Worm (Caenorhabditis elegans) whole organism, young adult: ENCODE results near the gene C47A4.1.

Experiments
- B0019.2 ChIP-seq: fragments of 200-800 bp; sonication (Bioruptor generic); conservative IDR thresholded peaks from 2 replicates; pipeline ENCODE4 v1.3.6; 2022; ENCODE audit warnings: missing genetic modification reagents, missing genetic modification characterization, missing compliant biosample characterization
- B0261.1 ChIP-seq: sonication (generic microtip); optimal IDR thresholded peaks from 2 replicates; lab custom pipeline; 2016; ENCODE audit warnings: mild to moderate bottlenecking, missing genetic modification characterization, moderate library complexity, missing compliant biosample characterization
- B0336.3 ChIP-seq: fragments of 200-800 bp; sonication (Bioruptor generic); IDR thresholded peaks from 2 replicates; pipeline ENCODE4 v1.3.6; 2022; ENCODE audit warnings: missing genetic modification characterization, missing compliant biosample characterization
- C06A6.2 ChIP-seq: fragments of 200-800 bp; sonication (Bioruptor generic); conservative IDR thresholded peaks from 2 replicates; pipeline ENCODE4 v1.3.6; 2022; ENCODE audit warnings: missing genetic modification characterization, missing compliant biosample characterization
- F23B12.7 ChIP-seq: sonication (generic microtip); optimal IDR thresholded peaks from 2 replicates; lab custom pipeline; 2017; ENCODE audit warnings: missing genetic modification characterization, mild to moderate bottlenecking, missing compliant biosample characterization, antibody characterized with exemption, moderate library complexity; ENCODE audit not compliant: insufficient read depth
- F37B4.10 ChIP-seq: fragments of 200-800 bp; sonication (Bioruptor generic); IDR thresholded peaks from 2 replicates; pipeline ENCODE4 v1.3.6; 2022; ENCODE audit warnings: missing genetic modification characterization, missing compliant biosample characterization
- F49E8.2 ChIP-seq: sonication (generic microtip); optimal IDR thresholded peaks from 3 replicates; lab custom pipeline; 2017; ENCODE audit warnings: missing genetic modification characterization, mild to moderate bottlenecking, missing compliant biosample characterization, antibody characterized with exemption, moderate library complexity; ENCODE audit not compliant: insufficient read depth
- F52B5.7 ChIP-seq: sonication (generic microtip); optimal IDR thresholded peaks from 2 replicates; lab custom pipeline; 2016; ENCODE audit warnings: mild to moderate bottlenecking, missing genetic modification characterization, missing compliant biosample characterization
- F57A8.1 ChIP-seq: fragments of 200-800 bp; sonication (Bioruptor generic); optimal IDR thresholded peaks from 2 replicates; lab custom pipeline; 2018; ENCODE audit warnings: mild to moderate bottlenecking, missing genetic modification characterization, moderate library complexity, missing compliant biosample characterization
- Y79H2A.3 ChIP-seq: fragments of 200-800 bp; sonication (Bioruptor generic); conservative IDR thresholded peaks from 2 replicates; pipeline ENCODE4 v1.3.6; 2022; ENCODE audit warnings: missing genetic modification reagents, missing genetic modification characterization, missing compliant biosample characterization
- ZK185.1 ChIP-seq: sonication (generic microtip); optimal IDR thresholded peaks from 2 replicates; lab custom pipeline; 2016; ENCODE audit warnings: mild to moderate bottlenecking, missing genetic modification characterization, missing compliant biosample characterization; ENCODE audit not compliant: poor library complexity, severe bottlenecking
- athp-1 ChIP-seq: sonication (generic microtip); optimal IDR thresholded peaks from 2 replicates; lab custom pipeline; 2017; ENCODE audit warnings: mild to moderate bottlenecking, missing genetic modification characterization, missing compliant biosample characterization
- cebp-1 ChIP-seq, 2 experiments: fragments of 200-800 bp in 1 of 2; sonication (Bioruptor generic) in 1 of 2; sonication (generic microtip) in 1 of 2; IDR thresholded peaks in 1 of 2; optimal IDR thresholded peaks in 1 of 2; 2 replicates each; pipeline versions ENCODE4 v1.3.6 to Lab custom; 2017 to 2022; ENCODE audit warnings: missing compliant biosample characterization in 2 of 2, missing genetic modification characterization in 2 of 2, mild to moderate bottlenecking in 1 of 2, missing genetic modification reagents in 1 of 2, moderate library complexity in 1 of 2
- chd-7 ChIP-seq: sonication (generic microtip); optimal IDR thresholded peaks from 2 replicates; lab custom pipeline; 2016; ENCODE audit warnings: mild to moderate bottlenecking, missing genetic modification characterization, moderate library complexity, missing compliant biosample characterization
- dpl-1 ChIP-seq: fragments of 150-350 bp; optimal IDR thresholded peaks from 2 replicates; lab custom pipeline; 2014; ENCODE audit warnings: missing biosample characterization, missing genetic modification reagents, missing genetic modification characterization
- egl-18 ChIP-seq: fragments of 200-800 bp; sonication (Bioruptor generic); IDR thresholded peaks from 2 replicates; pipeline ENCODE4 v1.3.6; 2022; ENCODE audit warnings: missing genetic modification reagents, missing genetic modification characterization, missing compliant biosample characterization
- fkh-3 ChIP-seq: sonication (generic microtip); optimal IDR thresholded peaks from 2 replicates; lab custom pipeline; 2016; ENCODE audit warnings: mild to moderate bottlenecking, missing genetic modification characterization, missing compliant biosample characterization
- gei-17 ChIP-seq: fragments of 200-800 bp; sonication (Bioruptor generic); optimal IDR thresholded peaks from 2 replicates; lab custom pipeline; 2018; ENCODE audit warnings: mild to moderate bottlenecking, missing genetic modification characterization, missing compliant biosample characterization
- hlh-12 ChIP-seq: sonication (generic microtip); optimal IDR thresholded peaks from 2 replicates; lab custom pipeline; 2016; ENCODE audit warnings: missing genetic modification characterization, missing compliant biosample characterization
- hmg-1.2 ChIP-seq: fragments of 200-800 bp; sonication (Bioruptor generic); IDR thresholded peaks from 2 replicates; pipeline ENCODE4 v1.3.6; 2022; ENCODE audit warnings: missing genetic modification reagents, missing genetic modification characterization, missing compliant biosample characterization
- let-526 ChIP-seq: fragments of 200-800 bp; sonication (Bioruptor generic); IDR thresholded peaks from 2 replicates; pipeline ENCODE4 v1.3.6; 2022; ENCODE audit warnings: missing genetic modification reagents, missing genetic modification characterization, missing compliant biosample characterization
- let-607 ChIP-seq, 2 experiments: fragments of 200-800 bp in 1 of 2; sonication (Bioruptor generic) in 1 of 2; sonication (generic microtip) in 1 of 2; optimal IDR thresholded peaks; 2 replicates each; lab custom pipeline; 2016 to 2018; ENCODE audit warnings: mild to moderate bottlenecking in 2 of 2, missing compliant biosample characterization in 2 of 2, missing genetic modification characterization in 2 of 2, moderate library complexity in 2 of 2, missing genotype in 1 of 2
- lsl-1 ChIP-seq: fragments of 200-800 bp; sonication (Bioruptor generic); optimal IDR thresholded peaks from 2 replicates; lab custom pipeline; 2018; ENCODE audit warnings: mild to moderate bottlenecking, missing genetic modification characterization, moderate library complexity, missing compliant biosample characterization
- madf-6 ChIP-seq: fragments of 200-800 bp; sonication (Bioruptor generic); IDR thresholded peaks from 2 replicates; pipeline ENCODE4 v1.3.6; 2022; ENCODE audit warnings: missing genetic modification reagents, missing genetic modification characterization, missing compliant biosample characterization
- madf-8 ChIP-seq: fragments of 200-800 bp; sonication (Bioruptor generic); conservative IDR thresholded peaks from 2 replicates; pipeline ENCODE4 v1.3.6; 2022; ENCODE audit warnings: missing genetic modification reagents, missing genetic modification characterization, missing compliant biosample characterization
- mcd-1 ChIP-seq: fragments of 200-800 bp; sonication (Bioruptor generic); IDR thresholded peaks from 2 replicates; pipeline ENCODE4 v1.3.6; 2022; ENCODE audit warnings: missing genetic modification reagents, missing genetic modification characterization, missing compliant biosample characterization
- mes-4 ChIP-seq: sonication (generic microtip); optimal IDR thresholded peaks from 2 replicates; lab custom pipeline; 2016; ENCODE audit warnings: missing genotype, missing genetic modification characterization, missing compliant biosample characterization
- nfya-1 ChIP-seq: sonication (generic microtip); optimal IDR thresholded peaks from 2 replicates; lab custom pipeline; 2017; ENCODE audit warnings: antibody characterized with exemption, missing compliant biosample characterization, missing genetic modification characterization, borderline replicate concordance; ENCODE audit not compliant: insufficient read depth
- nfya-2 ChIP-seq: fragments of 200-800 bp; sonication (Bioruptor generic); IDR thresholded peaks from 2 replicates; pipeline ENCODE4 v1.3.6; 2022; ENCODE audit warnings: missing genetic modification reagents, missing genetic modification characterization, missing compliant biosample characterization
- pbrm-1 ChIP-seq: fragments of 200-800 bp; sonication (Bioruptor generic); IDR thresholded peaks from 2 replicates; pipeline ENCODE4 v1.3.6; 2022; ENCODE audit warnings: missing genetic modification reagents, missing genetic modification characterization, missing compliant biosample characterization
- rec-8 ChIP-seq, 2 experiments: sonication (generic microtip); optimal IDR thresholded peaks; 2 replicates each; lab custom pipeline; 2016; ENCODE audit warnings: mild to moderate bottlenecking in 2 of 2, missing genetic modification characterization in 2 of 2, missing genetic modification reagents in 2 of 2, missing genotype in 2 of 2, missing biosample characterization in 1 of 2, missing compliant biosample characterization in 1 of 2, moderate library complexity in 1 of 2
- repo-1 ChIP-seq: sonication (generic microtip); optimal IDR thresholded peaks from 2 replicates; lab custom pipeline; 2017; ENCODE audit warnings: mild to moderate bottlenecking, missing genetic modification characterization, missing compliant biosample characterization
- rpc-1 ChIP-seq, 2 experiments: fragments of 150-350 bp in 1 of 2; sonication (generic microtip) in 1 of 2; optimal IDR thresholded peaks; 2 replicates each; lab custom pipeline; 2014 to 2018; ENCODE audit warnings: missing biosample characterization in 1 of 2, missing genetic modification characterization in 1 of 2, missing genetic modification reagents in 1 of 2, missing genotype in 1 of 2
- sea-2 ChIP-seq: fragments of 200-800 bp; sonication (Bioruptor generic); IDR thresholded peaks from 2 replicates; pipeline ENCODE4 v1.3.6; 2022; ENCODE audit warnings: missing genetic modification characterization, missing compliant biosample characterization
- snpc-4 ChIP-seq, 5 experiments: fragments of 150-350 bp in 1 of 5; sonication (generic microtip) in 4 of 5; optimal IDR thresholded peaks; 2 replicates each; lab custom pipeline; 2014 to 2018; ENCODE audit warnings: missing genetic modification characterization in 5 of 5, missing biosample characterization in 3 of 5, antibody characterized with exemption in 2 of 5, mild to moderate bottlenecking in 2 of 5, missing compliant biosample characterization in 2 of 5, missing genotype in 2 of 5, moderate library complexity in 2 of 5, missing genetic modification reagents in 1 of 5
- tlf-1 ChIP-seq: fragments of 200-800 bp; sonication (Bioruptor generic); optimal IDR thresholded peaks from 2 replicates; lab custom pipeline; 2018; ENCODE audit warnings: mild to moderate bottlenecking, missing genetic modification characterization, missing compliant biosample characterization
- zfh-2 ChIP-seq: fragments of 200-800 bp; sonication (Bioruptor generic); conservative IDR thresholded peaks from 2 replicates; pipeline ENCODE4 v1.3.6; 2022; ENCODE audit warnings: missing genetic modification reagents, missing genetic modification characterization, missing compliant biosample characterization
- ztf-18 ChIP-seq: sonication (generic microtip); optimal IDR thresholded peaks from 2 replicates; lab custom pipeline; 2016; ENCODE audit warnings: missing genotype, mild to moderate bottlenecking, missing genetic modification characterization, missing compliant biosample characterization
- ztf-3 ChIP-seq: fragments of 200-800 bp; sonication (Bioruptor generic); optimal IDR thresholded peaks from 2 replicates; lab custom pipeline; 2018; ENCODE audit warnings: mild to moderate bottlenecking, missing genetic modification characterization, missing compliant biosample characterization

C47A4.1 gene

DNA sequence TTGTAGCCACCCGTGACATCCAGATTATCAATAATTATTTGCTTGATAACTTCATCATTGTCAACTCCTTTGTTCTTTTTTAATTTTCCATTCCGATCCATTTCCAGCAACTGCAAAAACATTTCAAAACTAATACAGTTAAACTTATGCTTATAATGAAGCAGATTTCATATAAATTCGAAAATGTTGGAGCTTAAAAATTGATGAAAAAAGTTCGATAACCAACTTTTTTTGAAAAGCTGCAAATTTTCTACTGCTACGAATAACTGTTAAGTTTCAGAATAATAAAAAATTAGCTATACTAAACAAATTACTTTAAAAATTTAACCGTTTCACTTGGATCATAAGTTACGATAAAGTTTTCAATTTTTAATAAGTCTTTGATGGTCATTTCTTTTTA lies at the start of gene C47A4.1:
Gene C47A4.1, minus strand, starts transcription at position 101 of the 400 bp plus-strand sequence.
- TF ChIP-seq cebp-1 (GFP tag; IDR thresholded peaks at IDR 0.05; lab: Robert Waterston, UW) (no peak), cebp-1 (tag; optimal IDR thresholded peaks at IDR 0.05; lab: Kevin White, UChicago) (no peak), mes-4 (tag; lab: Kevin White, UChicago) (no peak), ztf-18 (no peak), Y79H2A.3 (GFP tag; lab: Robert Waterston, UW) (no peak), F57A8.1 (GFP tag; lab: Kevin White, UChicago) (no peak), let-607 (tag; optimal IDR thresholded peaks at IDR 0.05; lab: Kevin White, UChicago) (no peak), sea-2 (no peak), hlh-12 (tag; lab: Kevin White, UChicago) (no peak), madf-8 (GFP tag; lab: Robert Waterston, UW) (no peak), fkh-3 (tag; lab: Kevin White, UChicago) (no peak), B0336.3 (GFP tag; lab: Robert Waterston, UW) (no peak), C06A6.2 (GFP tag; lab: Robert Waterston, UW) (no peak), pbrm-1 (no peak), gei-17 (no peak), mcd-1 (GFP tag; lab: Robert Waterston, UW) (no peak), let-526 (GFP tag; lab: Robert Waterston, UW) (no peak), ztf-3 (GFP tag; lab: Kevin White, UChicago) (no peak), egl-18 (GFP tag; lab: Robert Waterston, UW) (no peak), B0261.1 (tag; lab: Kevin White, UChicago) (no peak), tlf-1 (GFP tag; lab: Kevin White, UChicago) (no peak)
- TF ChIP-seq, all 124 proteins: peak for 0

DNA sequence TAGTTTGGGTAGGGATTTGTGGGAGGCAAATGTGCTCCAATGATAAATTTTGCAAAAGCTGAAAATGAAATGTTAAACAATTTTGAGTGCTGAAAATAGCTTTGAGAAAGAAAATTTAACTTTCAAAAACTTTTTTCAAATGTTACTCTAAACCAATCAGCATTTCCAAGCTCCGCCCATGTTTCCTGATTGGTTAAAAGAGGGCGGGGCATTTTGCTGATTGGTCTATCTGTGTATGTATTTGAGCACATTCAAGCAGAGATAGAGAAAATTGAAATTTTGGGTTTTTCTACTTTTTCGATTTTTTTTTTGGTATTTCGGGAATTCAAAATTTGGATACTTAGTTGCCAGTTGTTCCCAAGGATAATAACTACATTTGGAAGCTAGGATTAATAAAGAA lies 48.5 kb upstream of the C47A4.1 start:
- TF ChIP-seq nfya-2 (GFP tag; lab: Robert Waterston, UW): no peak
- no peak for TF ChIP-seq rpc-1 (optimal IDR thresholded peaks at IDR 0.05; lab: Kevin White, UChicago)
- no peak for TF ChIP-seq rpc-1 (tag; optimal IDR thresholded peaks at IDR 0.05; lab: Kevin White, UChicago)
- no peak for TF ChIP-seq F23B12.7 (tag; lab: Kevin White, UChicago)
- no peak for TF ChIP-seq repo-1
- TF ChIP-seq lsl-1 (GFP tag; lab: Kevin White, UChicago): no peak
- TF ChIP-seq athp-1 (tag; lab: Kevin White, UChicago): no peak
- TF ChIP-seq B0019.2 (GFP tag; lab: Robert Waterston, UW): no peak
- no peak for TF ChIP-seq nfya-1 (tag; lab: Kevin White, UChicago)
- no peak for TF ChIP-seq F52B5.7
- no peak for TF ChIP-seq chd-7
- TF ChIP-seq F49E8.2 (tag; lab: Kevin White, UChicago): no peak
- no peak for TF ChIP-seq zfh-2 (GFP tag; lab: Robert Waterston, UW)
- no peak for TF ChIP-seq F57A8.1 (GFP tag; lab: Kevin White, UChicago)
- no peak for TF ChIP-seq mes-4 (tag; lab: Kevin White, UChicago)
- TF ChIP-seq hmg-1.2 (GFP tag; lab: Robert Waterston, UW): no peak
- TF ChIP-seq snpc-4 (GFP tag; optimal IDR thresholded peaks at IDR 0.05; lab: Kevin White, UChicago): no peak
- TF ChIP-seq snpc-4 (tag; optimal IDR thresholded peaks at IDR 0.05; lab: Kevin White, UChicago): no peak

DNA sequence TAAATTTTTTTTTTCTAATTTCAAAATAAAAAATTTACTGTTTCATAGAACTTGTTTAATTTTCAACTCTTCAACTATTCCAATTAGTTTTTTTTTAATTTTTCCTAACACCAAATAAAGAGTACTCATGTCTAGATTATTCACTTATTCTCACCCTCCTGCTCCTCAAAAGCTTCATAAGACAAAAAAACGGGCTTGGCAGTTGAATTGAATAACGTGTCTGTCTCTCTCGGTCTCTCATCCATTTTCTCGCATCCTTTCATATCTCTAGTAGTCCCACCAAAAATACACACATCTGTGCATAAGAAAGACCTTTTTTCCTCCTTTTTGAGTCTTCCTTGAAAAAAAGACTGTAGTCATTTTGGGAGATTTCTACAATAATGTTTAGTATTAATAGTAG lies 47.3 kb upstream of the C47A4.1 start:
- TF ChIP-seq madf-6 (GFP tag; lab: Robert Waterston, UW) (no peak), snpc-4 (GFP tag; optimal IDR thresholded peaks at IDR 0.05; lab: Kevin White, UChicago) (no peak), snpc-4 (tag; optimal IDR thresholded peaks at IDR 0.05; lab: Kevin White, UChicago) (no peak), dpl-1 (no peak), hmg-1.2 (GFP tag; lab: Robert Waterston, UW) (no peak), rec-8 (tag; optimal IDR thresholded peaks at IDR 0.05; lab: Kevin White, UChicago) (no peak), egl-18 (GFP tag; lab: Robert Waterston, UW) (no peak), ZK185.1 (no peak), rpc-1 (optimal IDR thresholded peaks at IDR 0.05; lab: Kevin White, UChicago) (no peak), rpc-1 (tag; optimal IDR thresholded peaks at IDR 0.05; lab: Kevin White, UChicago) (no peak), F37B4.10 (GFP tag; lab: Robert Waterston, UW) (no peak)
